Fruit fly (Drosophila melanogaster) whole organism, embryonic: ENCODE measurements around the gene mRpL15.
A peak's percentile ranks its signal among the peaks of the same experiment; 100 is the strongest.

ENCODE experiments used
- Aef1 ChIP-seq: fragments of 200-800 bp; sonication (Bioruptor generic); IDR thresholded peaks from 3 replicates; pipeline ENCODE4 v1.3.6; 2022; ENCODE audit warnings: missing biosample characterization, missing genetic modification characterization
- B-H1 ChIP-seq: fragments of 200-800 bp; sonication (Bioruptor generic); IDR thresholded peaks from 3 replicates; pipeline ENCODE4 v1.3.6; 2022; ENCODE audit warnings: missing biosample characterization, missing genetic modification characterization
- Bgb ChIP-seq: fragments of 200-800 bp; sonication (Bioruptor generic); IDR thresholded peaks from 2 replicates; pipeline ENCODE4 v1.3.6; 2022; ENCODE audit warnings: missing biosample characterization, missing genetic modification characterization; ENCODE audit not compliant: partially characterized antibody
- Blimp-1 ChIP-seq: fragments of 200-800 bp; sonication (Bioruptor generic); optimal IDR thresholded peaks from 3 replicates; lab custom pipeline; 2018; ENCODE audit warnings: missing biosample characterization, missing genetic modification characterization, mild to moderate bottlenecking, moderate library complexity, missing genetic modification reagents
- Bteb2 ChIP-seq: fragments of 200-800 bp; sonication (Bioruptor generic); optimal IDR thresholded peaks from 2 replicates; lab custom pipeline; 2016; ENCODE audit warnings: missing biosample characterization, missing genetic modification characterization
- CG10462 ChIP-seq: fragments of 200-800 bp; sonication (Bioruptor generic); optimal IDR thresholded peaks from 2 replicates; lab custom pipeline; 2016; ENCODE audit warnings: missing biosample characterization, missing genetic modification characterization
- CG12155 ChIP-seq: fragments of 200-800 bp; sonication (Bioruptor generic); optimal IDR thresholded peaks from 3 replicates; lab custom pipeline; 2016; ENCODE audit warnings: missing biosample characterization, missing genetic modification characterization
- CG12744 ChIP-seq: fragments of 200-800 bp; sonication (Bioruptor generic); optimal IDR thresholded peaks from 2 replicates; lab custom pipeline; 2016; ENCODE audit warnings: missing biosample characterization, missing genetic modification characterization
- CG13123 ChIP-seq: fragments of 200-800 bp; sonication (Bioruptor generic); optimal IDR thresholded peaks from 2 replicates; lab custom pipeline; 2016; ENCODE audit warnings: missing biosample characterization, missing genetic modification characterization
- CG15073 ChIP-seq: fragments of 200-800 bp; sonication (Bioruptor generic); optimal IDR thresholded peaks from 2 replicates; lab custom pipeline; 2016; ENCODE audit warnings: missing biosample characterization, missing genetic modification characterization
- CG1602 ChIP-seq: fragments of 200-800 bp; sonication (Bioruptor generic); optimal IDR thresholded peaks from 3 replicates; lab custom pipeline; 2016; ENCODE audit warnings: missing biosample characterization, missing genetic modification characterization
- CG17359 ChIP-seq: fragments of 200-800 bp; sonication (Bioruptor generic); optimal IDR thresholded peaks from 3 replicates; lab custom pipeline; 2018; ENCODE audit warnings: missing biosample characterization, mild to moderate bottlenecking, missing genetic modification characterization, moderate library complexity
- CG18262 ChIP-seq: fragments of 200-800 bp; optimal IDR thresholded peaks from 3 replicates; lab custom pipeline; 2019; ENCODE audit warnings: missing biosample characterization, mild to moderate bottlenecking, missing genetic modification characterization, moderate library complexity
- CG18764 ChIP-seq: fragments of 200-800 bp; sonication (Bioruptor generic); optimal IDR thresholded peaks from 3 replicates; lab custom pipeline; 2016; ENCODE audit warnings: missing biosample characterization, missing genetic modification characterization
- CG3838 ChIP-seq: fragments of 200-800 bp; sonication (Bioruptor generic); optimal IDR thresholded peaks from 3 replicates; lab custom pipeline; 2016; ENCODE audit warnings: missing biosample characterization, missing genetic modification characterization
- CG4424 ChIP-seq: fragments of 200-800 bp; sonication (Bioruptor generic); optimal IDR thresholded peaks from 3 replicates; lab custom pipeline; 2016; ENCODE audit warnings: missing biosample characterization, missing genetic modification characterization
- CG5245 ChIP-seq: fragments of 200-800 bp; sonication (Bioruptor generic); optimal IDR thresholded peaks from 3 replicates; lab custom pipeline; 2016; ENCODE audit warnings: missing biosample characterization, missing genetic modification characterization
- CG6272 ChIP-seq: fragments of 200-800 bp; sonication (Bioruptor generic); IDR thresholded peaks from 2 replicates; pipeline ENCODE4 v1.3.6; 2022; ENCODE audit warnings: missing biosample characterization, missing genetic modification characterization
- CG7357 ChIP-seq: fragments of 200-800 bp; sonication (Bioruptor generic); IDR thresholded peaks from 3 replicates; pipeline ENCODE4 v1.3.6; 2022; ENCODE audit warnings: missing biosample characterization, missing genetic modification characterization
- CG7963 ChIP-seq: fragments of 200-800 bp; sonication (Bioruptor generic); IDR thresholded peaks from 3 replicates; pipeline ENCODE4 v1.3.6; 2022; ENCODE audit warnings: missing biosample characterization, missing genetic modification characterization; ENCODE audit not compliant: partially characterized antibody
- CG8089 ChIP-seq: fragments of 200-800 bp; sonication (Bioruptor generic); optimal IDR thresholded peaks from 3 replicates; lab custom pipeline; 2016; ENCODE audit warnings: missing biosample characterization, missing genetic modification characterization
- CrebB ChIP-seq: fragments of 200-800 bp; sonication (Bioruptor generic); optimal IDR thresholded peaks from 3 replicates; lab custom pipeline; 2018; ENCODE audit warnings: missing biosample characterization, mild to moderate bottlenecking, missing genetic modification characterization
- D19B ChIP-seq: fragments of 200-800 bp; sonication (Bioruptor generic); optimal IDR thresholded peaks from 2 replicates; lab custom pipeline; 2017; ENCODE audit warnings: missing biosample characterization, mild to moderate bottlenecking, missing genetic modification characterization
- ERR ChIP-seq: fragments of 200-800 bp; sonication (Bioruptor generic); optimal IDR thresholded peaks from 2 replicates; lab custom pipeline; 2016; ENCODE audit warnings: missing biosample characterization, missing genetic modification characterization
- Gug ChIP-seq: fragments of 200-800 bp; sonication (Bioruptor generic); IDR thresholded peaks from 4 replicates; pipeline ENCODE4 v1.3.6; 2022; ENCODE audit warnings: missing biosample characterization, missing genetic modification characterization
- HmgD ChIP-seq: fragments of 200-800 bp; sonication (Bioruptor generic); optimal IDR thresholded peaks from 3 replicates; lab custom pipeline; 2016; ENCODE audit warnings: missing biosample characterization, missing genetic modification characterization
- Lhr ChIP-seq: fragments of 200-800 bp; sonication (Bioruptor generic); optimal IDR thresholded peaks from 3 replicates; lab custom pipeline; 2017; ENCODE audit warnings: mild to moderate bottlenecking, missing biosample characterization, missing genetic modification reagents, missing genetic modification characterization
- Lpt ChIP-seq: fragments of >200 bp; optimal IDR thresholded peaks from 2 replicates; lab custom pipeline; 2018; ENCODE audit warnings: missing biosample characterization, missing genetic modification characterization
- Mrtf ChIP-seq: fragments of 200-800 bp; sonication (Bioruptor generic); IDR thresholded peaks from 3 replicates; pipeline ENCODE4 v1.3.6; 2022; ENCODE audit warnings: missing biosample characterization, missing genetic modification characterization
- NC2α ChIP-seq: fragments of 200-800 bp; sonication (Bioruptor generic); optimal IDR thresholded peaks from 2 replicates; lab custom pipeline; 2016; ENCODE audit warnings: missing biosample characterization, missing genetic modification characterization
- NfI ChIP-seq: fragments of 200-800 bp; sonication (Bioruptor generic); optimal IDR thresholded peaks from 3 replicates; lab custom pipeline; 2018; ENCODE audit warnings: missing biosample characterization, mild to moderate bottlenecking, missing genetic modification characterization, moderate library complexity
- Sry-β ChIP-seq: fragments of 200-800 bp; sonication (Bioruptor generic); optimal IDR thresholded peaks from 2 replicates; lab custom pipeline; 2018; ENCODE audit warnings: missing biosample characterization, mild to moderate bottlenecking, missing genetic modification characterization, moderate library complexity
- abd-A ChIP-seq: fragments of 200-800 bp; sonication (Bioruptor generic); optimal IDR thresholded peaks from 3 replicates; lab custom pipeline; 2019; ENCODE audit warnings: missing biosample characterization, mild to moderate bottlenecking, missing genetic modification characterization, moderate library complexity
- ara ChIP-seq: fragments of 200-800 bp; sonication (Bioruptor generic); IDR thresholded peaks from 2 replicates; pipeline ENCODE4 v1.3.6; 2022; ENCODE audit warnings: missing biosample characterization, missing genetic modification characterization
- ase ChIP-seq: fragments of 200-800 bp; sonication (Bioruptor generic); IDR thresholded peaks from 3 replicates; pipeline ENCODE4 v1.3.6; 2022; ENCODE audit warnings: missing biosample characterization, missing genetic modification characterization
- cato ChIP-seq: fragments of 200-800 bp; sonication (Bioruptor generic); optimal IDR thresholded peaks from 2 replicates; lab custom pipeline; 2016; ENCODE audit warnings: missing biosample characterization, missing genetic modification characterization, borderline replicate concordance
- chn ChIP-seq: fragments of 200-800 bp; sonication (Bioruptor generic); optimal IDR thresholded peaks from 2 replicates; lab custom pipeline; 2016; ENCODE audit warnings: missing biosample characterization, missing genetic modification characterization
- cwo ChIP-seq: fragments of 200-800 bp; sonication (Bioruptor generic); optimal IDR thresholded peaks from 3 replicates; lab custom pipeline; 2017; ENCODE audit warnings: missing biosample characterization, missing genetic modification characterization, mild to moderate bottlenecking, moderate library complexity, missing genetic modification reagents
- dati ChIP-seq: fragments of 200-800 bp; sonication (Bioruptor generic); IDR thresholded peaks from 2 replicates; pipeline ENCODE4 v1.3.6; 2022; ENCODE audit warnings: missing biosample characterization, missing genetic modification characterization
- disco-r ChIP-seq: fragments of 200-800 bp; sonication (Bioruptor generic); optimal IDR thresholded peaks from 2 replicates; lab custom pipeline; 2016; ENCODE audit warnings: missing biosample characterization, missing genetic modification characterization
- ewg ChIP-seq: fragments of 200-800 bp; sonication (Bioruptor generic); optimal IDR thresholded peaks from 3 replicates; lab custom pipeline; 2017; ENCODE audit warnings: mild to moderate bottlenecking, missing biosample characterization, missing genetic modification reagents, missing genetic modification characterization
- grau ChIP-seq: fragments of 200-800 bp; optimal IDR thresholded peaks from 3 replicates; lab custom pipeline; 2019; ENCODE audit warnings: missing biosample characterization, mild to moderate bottlenecking, missing genetic modification characterization, moderate library complexity
- kay ChIP-seq: fragments of 200-800 bp; sonication (Bioruptor generic); optimal IDR thresholded peaks from 2 replicates; lab custom pipeline; 2016; ENCODE audit warnings: missing biosample characterization, missing genetic modification characterization
- mam ChIP-seq: fragments of 200-800 bp; sonication (Bioruptor generic); optimal IDR thresholded peaks from 3 replicates; lab custom pipeline; 2016; ENCODE audit warnings: missing biosample characterization, missing genetic modification characterization
- nerfin-2 ChIP-seq: fragments of 200-800 bp; sonication (Bioruptor generic); IDR thresholded peaks from 2 replicates; pipeline ENCODE4 v1.3.6; 2022; ENCODE audit warnings: missing biosample characterization, missing genetic modification characterization; ENCODE audit not compliant: partially characterized antibody
- pho ChIP-seq: fragments of 200-800 bp; sonication (Bioruptor generic); optimal IDR thresholded peaks from 2 replicates; lab custom pipeline; 2016; ENCODE audit warnings: missing biosample characterization, missing genetic modification characterization
- pum ChIP-seq: fragments of 200-800 bp; sonication (Bioruptor generic); optimal IDR thresholded peaks from 2 replicates; lab custom pipeline; 2016; ENCODE audit warnings: missing biosample characterization, missing genetic modification characterization
- scrt ChIP-seq: fragments of 200-800 bp; sonication (Bioruptor generic); optimal IDR thresholded peaks from 2 replicates; lab custom pipeline; 2018; ENCODE audit warnings: missing biosample characterization, mild to moderate bottlenecking, missing genetic modification characterization, moderate library complexity
- ssp ChIP-seq: fragments of 200-800 bp; sonication (Bioruptor generic); IDR thresholded peaks from 2 replicates; pipeline ENCODE4 v1.3.6; 2022; ENCODE audit warnings: missing biosample characterization, missing genetic modification characterization
- toy ChIP-seq: fragments of 200-800 bp; sonication (Bioruptor generic); IDR thresholded peaks from 2 replicates; pipeline ENCODE4 v1.3.6; 2022; ENCODE audit warnings: missing biosample characterization, missing genetic modification characterization
- unc-4 ChIP-seq: fragments of 200-800 bp; sonication (Bioruptor generic); IDR thresholded peaks from 2 replicates; pipeline ENCODE4 v1.3.6; 2022; ENCODE audit warnings: missing biosample characterization, missing genetic modification characterization; ENCODE audit not compliant: partially characterized antibody
- unpg ChIP-seq: fragments of 200-800 bp; sonication (Bioruptor generic); optimal IDR thresholded peaks from 3 replicates; lab custom pipeline; 2018; ENCODE audit warnings: missing biosample characterization, mild to moderate bottlenecking, missing genetic modification characterization, moderate library complexity

Gene mRpL15

DNA sequence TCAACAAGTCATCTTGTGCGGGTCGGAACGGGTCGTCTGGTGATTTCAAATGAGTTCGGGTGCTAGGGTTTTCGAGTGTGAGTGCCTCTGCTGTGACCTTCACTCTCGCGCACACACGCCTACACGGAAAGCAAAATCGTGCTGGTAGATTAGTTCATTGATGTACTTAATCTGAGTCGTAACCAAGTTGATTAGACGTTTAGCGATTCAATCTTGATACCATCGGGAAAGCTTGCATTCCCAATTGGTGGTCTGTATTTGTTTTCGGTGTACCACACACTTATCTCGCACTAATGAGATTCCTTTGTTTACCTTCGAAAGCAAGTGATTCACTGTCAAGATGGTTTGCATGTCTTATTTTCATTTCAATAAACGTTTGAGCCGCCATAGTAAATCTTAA, 47.0 kb downstream of the mRpL15 start:
- TF ChIP-seq Blimp-1 (GFP tag; lab: Kevin White, UChicago) (no peak), CG18262 (tag; lab: Kevin White, UChicago) (no peak), CG15073 (GFP tag; lab: Kevin White, UChicago) (no peak), Sry-β (no peak), disco-r (no peak), D19B (no peak), HmgD (no peak), CG7963 (GFP tag; lab: Robert Waterston, UW) (no peak), dati (GFP tag; lab: Robert Waterston, UW) (no peak), CG10462 (GFP tag; lab: Kevin White, UChicago) (no peak), ERR (GFP tag; lab: Kevin White, UChicago) (peak; percentile 59), ase (GFP tag; lab: Robert Waterston, UW) (no peak), Aef1 (GFP tag; lab: Robert Waterston, UW) (peak; percentile 57; the same call in 2 of the 3 replicates), CG4424 (GFP tag; lab: Kevin White, UChicago) (no peak), CG12744 (GFP tag; lab: Kevin White, UChicago) (peak; percentile 37), ewg (GFP tag; lab: Kevin White, UChicago) (no peak), Bgb (GFP tag; lab: Robert Waterston, UW) (no peak), CG13123 (GFP tag; lab: Kevin White, UChicago) (no peak), nerfin-2 (GFP tag; lab: Robert Waterston, UW) (no peak), CG1602 (GFP tag; lab: Kevin White, UChicago) (no peak), Mrtf (GFP tag; lab: Robert Waterston, UW) (0 out of 3 replicates have a peak, but pooled peaks have one; percentile 36), Bteb2 (peak; percentile 1), CG5245 (peak; percentile 1), grau (tag; lab: Kevin White, UChicago) (peak; percentile 37), NfI (GFP tag; lab: Kevin White, UChicago) (peak; percentile 44), CG8089 (GFP tag; lab: Kevin White, UChicago) (no peak), CrebB (tag; lab: Kevin White, UChicago) (peak; percentile 25), CG12155 (GFP tag; lab: Kevin White, UChicago) (peak; percentile 1), ara (no peak), scrt (no peak), CG3838 (GFP tag; lab: Kevin White, UChicago) (no peak), chn (GFP tag; lab: Kevin White, UChicago) (peak; percentile 18), Gug (GFP tag; lab: Robert Waterston, UW) (peak; percentile 22; the same call in 1 of the 4 replicates), NC2α (GFP tag; lab: Kevin White, UChicago) (no peak), mam (peak; percentile 40), unpg (GFP tag; lab: Kevin White, UChicago) (peak; percentile 48), Lhr (no peak), CG18764 (no peak), pho (GFP tag; lab: Kevin White, UChicago) (peak; percentile 28), cwo (GFP tag; lab: Kevin White, UChicago) (peak; percentile 89), CG6272 (GFP tag; lab: Robert Waterston, UW) (no peak), CG17359 (peak; percentile 43), cato (no peak), B-H1 (no peak), toy (no peak), unc-4 (GFP tag; lab: Robert Waterston, UW) (no peak), CG7357 (GFP tag; lab: Robert Waterston, UW) (no peak), kay (peak; percentile 38), abd-A (no peak), pum (GFP tag; lab: Kevin White, UChicago) (peak; percentile 16), ssp (GFP tag; lab: Robert Waterston, UW) (no peak), Lpt (no peak)
